Worm (Caenorhabditis elegans) whole organism, dauer: ENCODE data around the gene F58H1.7.

Experiments used
- unc-62 ChIP-seq: sonication (generic microtip); optimal IDR thresholded peaks from 2 replicates; lab custom pipeline; 2017; ENCODE audit warnings: missing biosample characterization, missing genetic modification reagents, missing genetic modification characterization

Gene F58H1.7

DNA sequence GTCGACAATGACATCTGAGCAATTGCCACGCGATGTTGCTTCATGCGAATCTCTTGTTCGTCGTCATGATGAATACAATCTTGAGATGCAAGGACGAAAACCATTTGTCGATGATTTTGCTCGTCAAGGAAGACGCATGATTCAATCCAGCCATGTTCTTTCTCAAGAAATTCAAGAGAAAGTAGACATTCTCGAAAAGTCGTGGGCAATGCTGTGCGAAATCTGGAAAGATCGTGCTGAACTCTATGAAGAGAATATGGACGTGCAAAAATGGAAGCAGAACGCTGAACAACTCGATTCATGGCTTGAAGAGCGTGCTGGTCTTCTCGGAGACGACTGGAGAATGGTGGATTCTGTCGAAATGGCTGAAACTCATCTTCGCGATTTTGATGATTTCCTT lies 51.3 kb downstream of the F58H1.7 start:
- TF ChIP-seq unc-62, result no peak
